Fruit fly (Drosophila melanogaster) whole organism, embryonic: Measurements from ENCODE around the gene CG8925.

Experiments used
- CG10267 ChIP-seq: fragments of 200-800 bp; sonication (Bioruptor generic); optimal IDR thresholded peaks from 2 replicates; lab custom pipeline; 2018; ENCODE audit warnings: missing biosample characterization, mild to moderate bottlenecking, missing genetic modification characterization, moderate library complexity
- CG12299 ChIP-seq: fragments of 200-800 bp; sonication (Bioruptor generic); optimal IDR thresholded peaks from 2 replicates; lab custom pipeline; 2018; ENCODE audit warnings: missing biosample characterization, mild to moderate bottlenecking, missing genetic modification characterization
- CG12391 ChIP-seq: fragments of 200-800 bp; sonication (Bioruptor generic); optimal IDR thresholded peaks from 3 replicates; lab custom pipeline; 2018; ENCODE audit warnings: missing biosample characterization, mild to moderate bottlenecking, missing genetic modification characterization, moderate library complexity
- CG12659 ChIP-seq: fragments of 200-800 bp; sonication (Bioruptor generic); optimal IDR thresholded peaks from 3 replicates; lab custom pipeline; 2017; ENCODE audit warnings: mild to moderate bottlenecking, missing biosample characterization, missing genetic modification reagents, missing genetic modification characterization
- CG12744 ChIP-seq: fragments of 200-800 bp; sonication (Bioruptor generic); optimal IDR thresholded peaks from 2 replicates; lab custom pipeline; 2016; ENCODE audit warnings: missing biosample characterization, missing genetic modification characterization
- CG17361 ChIP-seq: fragments of 200-800 bp; sonication (Bioruptor generic); IDR thresholded peaks from 3 replicates; pipeline ENCODE4 v1.3.6; 2022; ENCODE audit warnings: missing biosample characterization, missing genetic modification characterization
- CG2199 ChIP-seq: fragments of 200-800 bp; sonication (Bioruptor generic); IDR thresholded peaks from 3 replicates; pipeline ENCODE4 v1.3.6; 2022; ENCODE audit warnings: missing biosample characterization, missing genetic modification characterization
- CG30403 ChIP-seq: fragments of 200-800 bp; sonication (Bioruptor generic); optimal IDR thresholded peaks from 3 replicates; lab custom pipeline; 2016; ENCODE audit warnings: missing biosample characterization, missing genetic modification characterization
- CG33213 ChIP-seq: fragments of 200-800 bp; sonication (Bioruptor generic); optimal IDR thresholded peaks from 3 replicates; lab custom pipeline; 2016; ENCODE audit warnings: missing biosample characterization, missing genetic modification characterization
- CG4328 ChIP-seq: fragments of 200-800 bp; sonication (Bioruptor generic); optimal IDR thresholded peaks from 3 replicates; lab custom pipeline; 2017; ENCODE audit warnings: missing biosample characterization, missing genetic modification reagents, missing genetic modification characterization
- CG4854 ChIP-seq: fragments of 200-800 bp; sonication (Bioruptor generic); optimal IDR thresholded peaks from 2 replicates; lab custom pipeline; 2016; ENCODE audit warnings: missing biosample characterization, missing genetic modification characterization, inconsistent platforms
- CG6654 ChIP-seq: fragments of 200-800 bp; sonication (Bioruptor generic); optimal IDR thresholded peaks from 2 replicates; lab custom pipeline; 2017; ENCODE audit warnings: missing biosample characterization, mild to moderate bottlenecking, missing genetic modification characterization
- CG6765 ChIP-seq: fragments of 200-800 bp; sonication (Bioruptor generic); optimal IDR thresholded peaks from 3 replicates; lab custom pipeline; 2017; ENCODE audit warnings: missing biosample characterization, mild to moderate bottlenecking, missing genetic modification characterization
- CG7745 ChIP-seq: fragments of 200-800 bp; sonication (Bioruptor generic); optimal IDR thresholded peaks from 2 replicates; lab custom pipeline; 2018; ENCODE audit warnings: missing biosample characterization, mild to moderate bottlenecking, missing genetic modification characterization, moderate library complexity
- CG7786 ChIP-seq: fragments of 200-800 bp; sonication (Bioruptor generic); optimal IDR thresholded peaks from 2 replicates; lab custom pipeline; 2016; ENCODE audit warnings: missing biosample characterization, missing genetic modification characterization
- CG7963 ChIP-seq: fragments of 200-800 bp; sonication (Bioruptor generic); IDR thresholded peaks from 3 replicates; pipeline ENCODE4 v1.3.6; 2022; ENCODE audit warnings: missing biosample characterization, missing genetic modification characterization; ENCODE audit not compliant: partially characterized antibody
- CG8290 ChIP-seq, 3 experiments: fragments of 200-800 bp; sonication (Bioruptor generic); optimal IDR thresholded peaks; 2 replicates each; lab custom pipeline; 2016 to 2019; ENCODE audit warnings: missing biosample characterization in 3 of 3, missing genetic modification characterization in 3 of 3, mild to moderate bottlenecking in 2 of 3, moderate library complexity in 1 of 3
- CG9215 ChIP-seq: fragments of 200-800 bp; sonication (Bioruptor generic); IDR thresholded peaks from 2 replicates; pipeline ENCODE4 v1.3.6; 2022; ENCODE audit warnings: missing biosample characterization, missing genetic modification characterization
- D19B ChIP-seq: fragments of 200-800 bp; sonication (Bioruptor generic); optimal IDR thresholded peaks from 2 replicates; lab custom pipeline; 2017; ENCODE audit warnings: missing biosample characterization, mild to moderate bottlenecking, missing genetic modification characterization
- Dp ChIP-seq: fragments of 200-800 bp; sonication (Bioruptor generic); optimal IDR thresholded peaks from 2 replicates; lab custom pipeline; 2018; ENCODE audit warnings: missing biosample characterization, mild to moderate bottlenecking, missing genetic modification characterization, moderate library complexity
- Eip74EF ChIP-seq, 2 experiments: fragments of 200-800 bp in 1 of 2; fragments of >200 bp in 1 of 2; sonication (Bioruptor generic) in 1 of 2; optimal IDR thresholded peaks; 2 replicates each; lab custom pipeline; 2017 to 2019; ENCODE audit warnings: missing biosample characterization in 2 of 2, missing genetic modification characterization in 2 of 2, mild to moderate bottlenecking in 1 of 2, moderate library complexity in 1 of 2
- HHEX ChIP-seq: fragments of 200-800 bp; sonication (Bioruptor generic); optimal IDR thresholded peaks from 3 replicates; lab custom pipeline; 2017; ENCODE audit warnings: missing biosample characterization, mild to moderate bottlenecking, missing genetic modification characterization, missing genetic modification reagents
- HmgD ChIP-seq: fragments of 200-800 bp; sonication (Bioruptor generic); optimal IDR thresholded peaks from 3 replicates; lab custom pipeline; 2016; ENCODE audit warnings: missing biosample characterization, missing genetic modification characterization
- Hr3 ChIP-seq: fragments of 200-800 bp; sonication (Bioruptor generic); optimal IDR thresholded peaks from 3 replicates; lab custom pipeline; 2016; ENCODE audit warnings: missing biosample characterization, missing genetic modification characterization
- Hsf ChIP-seq: fragments of 200-800 bp; sonication (Bioruptor generic); optimal IDR thresholded peaks from 3 replicates; lab custom pipeline; 2016; ENCODE audit warnings: missing biosample characterization, missing genetic modification characterization
- Mrtf ChIP-seq: fragments of 200-800 bp; sonication (Bioruptor generic); IDR thresholded peaks from 3 replicates; pipeline ENCODE4 v1.3.6; 2022; ENCODE audit warnings: missing biosample characterization, missing genetic modification characterization
- NC2α ChIP-seq: fragments of 200-800 bp; sonication (Bioruptor generic); optimal IDR thresholded peaks from 2 replicates; lab custom pipeline; 2016; ENCODE audit warnings: missing biosample characterization, missing genetic modification characterization
- PHDP ChIP-seq: fragments of 200-800 bp; sonication (Bioruptor generic); optimal IDR thresholded peaks from 3 replicates; lab custom pipeline; 2018; ENCODE audit warnings: missing biosample characterization, mild to moderate bottlenecking, missing genetic modification characterization, moderate library complexity
- cg ChIP-seq: fragments of 200-800 bp; sonication (Bioruptor generic); optimal IDR thresholded peaks from 3 replicates; lab custom pipeline; 2019; ENCODE audit warnings: missing biosample characterization, mild to moderate bottlenecking, missing genetic modification characterization, moderate library complexity
- ci ChIP-seq: fragments of 200-800 bp; sonication (Bioruptor generic); IDR thresholded peaks from 3 replicates; pipeline ENCODE4 v1.3.6; 2022; ENCODE audit warnings: missing biosample characterization, missing genetic modification characterization
- corto ChIP-seq: fragments of 200-800 bp; sonication (Bioruptor generic); optimal IDR thresholded peaks from 2 replicates; lab custom pipeline; 2016; ENCODE audit warnings: missing biosample characterization, mild to moderate bottlenecking, missing genetic modification characterization, moderate library complexity
- danr ChIP-seq: fragments of 200-800 bp; sonication (Bioruptor generic); IDR thresholded peaks from 2 replicates; pipeline ENCODE4 v1.3.6; 2022; ENCODE audit warnings: missing biosample characterization, missing genetic modification characterization
- dati ChIP-seq: fragments of 200-800 bp; sonication (Bioruptor generic); IDR thresholded peaks from 2 replicates; pipeline ENCODE4 v1.3.6; 2022; ENCODE audit warnings: missing biosample characterization, missing genetic modification characterization
- fd96Cb ChIP-seq: fragments of 200-800 bp; sonication (Bioruptor generic); optimal IDR thresholded peaks from 2 replicates; lab custom pipeline; 2018; ENCODE audit warnings: missing biosample characterization, mild to moderate bottlenecking, missing genetic modification characterization, moderate library complexity
- grn ChIP-seq: fragments of 200-800 bp; sonication (Bioruptor generic); optimal IDR thresholded peaks from 3 replicates; lab custom pipeline; 2017; ENCODE audit warnings: missing biosample characterization, missing genetic modification characterization
- gsb-n ChIP-seq: fragments of 200-800 bp; sonication (Bioruptor generic); optimal IDR thresholded peaks from 3 replicates; lab custom pipeline; 2018; ENCODE audit warnings: missing biosample characterization, mild to moderate bottlenecking, missing genetic modification characterization
- kah ChIP-seq: fragments of 200-800 bp; sonication (Bioruptor generic); optimal IDR thresholded peaks from 2 replicates; lab custom pipeline; 2018; ENCODE audit warnings: missing biosample characterization, mild to moderate bottlenecking, missing genetic modification characterization
- lbe ChIP-seq: fragments of 200-800 bp; sonication (Bioruptor generic); optimal IDR thresholded peaks from 2 replicates; lab custom pipeline; 2016; ENCODE audit warnings: missing biosample characterization, mild to moderate bottlenecking, missing genetic modification characterization
- nau ChIP-seq: fragments of 200-800 bp; sonication (Bioruptor generic); optimal IDR thresholded peaks from 3 replicates; lab custom pipeline; 2017; ENCODE audit warnings: missing biosample characterization, mild to moderate bottlenecking, missing genetic modification characterization, missing genetic modification reagents
- nom ChIP-seq: fragments of 200-800 bp; sonication (Bioruptor generic); optimal IDR thresholded peaks from 2 replicates; lab custom pipeline; 2017; ENCODE audit warnings: missing biosample characterization, missing genetic modification characterization, mild to moderate bottlenecking, moderate library complexity, missing genetic modification reagents
- org-1 ChIP-seq: fragments of 200-800 bp; sonication (Bioruptor generic); optimal IDR thresholded peaks from 2 replicates; lab custom pipeline; 2017; ENCODE audit warnings: missing biosample characterization, missing genetic modification characterization
- sc ChIP-seq, 3 experiments: fragments of >200 bp in 2 of 3; fragments of 200-800 bp in 1 of 3; sonication (Bioruptor generic) in 1 of 3; optimal IDR thresholded peaks; 2 replicates in 2 of 3; 3 replicates in 1 of 3; lab custom pipeline; 2017; ENCODE audit warnings: mild to moderate bottlenecking in 1 of 3, missing biosample characterization in 1 of 3, missing genetic modification characterization in 1 of 3, missing genetic modification reagents in 1 of 3
- scrt ChIP-seq: fragments of 200-800 bp; sonication (Bioruptor generic); optimal IDR thresholded peaks from 2 replicates; lab custom pipeline; 2018; ENCODE audit warnings: missing biosample characterization, mild to moderate bottlenecking, missing genetic modification characterization, moderate library complexity
- toy ChIP-seq: fragments of 200-800 bp; sonication (Bioruptor generic); IDR thresholded peaks from 2 replicates; pipeline ENCODE4 v1.3.6; 2022; ENCODE audit warnings: missing biosample characterization, missing genetic modification characterization
- zf30C ChIP-seq: fragments of 200-800 bp; sonication (Bioruptor generic); optimal IDR thresholded peaks from 3 replicates; lab custom pipeline; 2018; ENCODE audit warnings: missing biosample characterization, mild to moderate bottlenecking, missing genetic modification characterization
- zfh2 ChIP-seq: fragments of 200-800 bp; sonication (Bioruptor generic); optimal IDR thresholded peaks from 2 replicates; lab custom pipeline; 2016; ENCODE audit warnings: missing biosample characterization, missing genetic modification characterization

Gene CG8925

dm6 chr3R:16221359-16222299 lies 49.8 kb downstream of the CG8925 start (continued):
- TF ChIP-seq CG12391 (tag; lab: Kevin White, UChicago) (peak; percentile 95), CG12299 (tag; lab: Kevin White, UChicago) (peak; percentile 75), Hsf (GFP tag; lab: Kevin White, UChicago) (peak; percentile 46), PHDP (peak; percentile 89), Dp (GFP tag; lab: Kevin White, UChicago) (no peak), D19B (peak; percentile 88), lbe (GFP tag; lab: Kevin White, UChicago) (peak; percentile 13), CG30403 (peak; percentile 95), org-1 (GFP tag; lab: Kevin White, UChicago) (peak; percentile 88), HmgD (GFP tag; lab: Kevin White, UChicago) (peak; percentile 28), zf30C (GFP tag; lab: Kevin White, UChicago) (no peak), CG4328 (peak; percentile 93), NC2α (GFP tag; lab: Kevin White, UChicago) (no peak), Mrtf (GFP tag; lab: Robert Waterston, UW) (peak; percentile 71), nom (GFP tag; lab: Kevin White, UChicago) (peak; percentile 66), Eip74EF (GFP tag; optimal IDR thresholded peaks at IDR 0.05; lab: Kevin White, UChicago) (peak in 1 of 2 experiments; percentile 92), dati (GFP tag; lab: Robert Waterston, UW) (peak; percentile 61), fd96Cb (tag; lab: Kevin White, UChicago) (peak; percentile 93), CG12744 (GFP tag; lab: Kevin White, UChicago) (no peak), sc (optimal IDR thresholded peaks at IDR 0.05; lab: Kevin White, UChicago) (no peak), sc (GFP tag; optimal IDR thresholded peaks at IDR 0.05; lab: Kevin White, UChicago) (peak; percentile 96), zfh2 (GFP tag; lab: Kevin White, UChicago) (peak; percentile 30), grn (peak; percentile 87), gsb-n (tag; lab: Kevin White, UChicago) (peak; percentile 90), CG4854 (peak; percentile 12), CG7745 (tag; lab: Kevin White, UChicago) (no peak), CG9215 (GFP tag; lab: Robert Waterston, UW) (peak; percentile 77), cg (GFP tag; lab: Kevin White, UChicago) (peak; percentile 99), nau (GFP tag; lab: Kevin White, UChicago) (peak; percentile 61), kah (GFP tag; lab: Kevin White, UChicago) (peak; percentile 69), HHEX (GFP tag; lab: Kevin White, UChicago) (peak; percentile 88), CG10267 (tag; lab: Kevin White, UChicago) (peak; percentile 86), scrt (GFP tag; lab: Kevin White, UChicago) (peak; percentile 70), CG12659 (GFP tag; lab: Kevin White, UChicago) (peak; percentile 96), CG6765 (GFP tag; lab: Kevin White, UChicago) (peak; percentile 91), danr (GFP tag; lab: Robert Waterston, UW) (no peak), CG2199 (GFP tag; lab: Robert Waterston, UW) (peak; percentile 17; the same call in 1 of the 3 replicates), CG6654 (GFP tag; lab: Kevin White, UChicago) (peak; percentile 90), Hr3 (GFP tag; lab: Kevin White, UChicago) (peak; percentile 95), toy (GFP tag; lab: Robert Waterston, UW) (peak; percentile 33; the same call in 1 of the 2 replicates), CG7786 (GFP tag; lab: Kevin White, UChicago) (no peak), ci (GFP tag; lab: Robert Waterston, UW) (peak; percentile 61; the same call in 2 of the 3 replicates), CG33213 (GFP tag; lab: Kevin White, UChicago) (no peak), CG8290 (GFP tag; optimal IDR thresholded peaks at IDR 0.05; lab: Kevin White, UChicago) (peak; percentile 44), CG8290 (tag; optimal IDR thresholded peaks at IDR 0.05; lab: Kevin White, UChicago) (peak in 1 of 2 experiments; percentile 64), CG7963 (GFP tag; lab: Robert Waterston, UW) (no peak), CG17361 (GFP tag; lab: Robert Waterston, UW) (peak; percentile 99), corto (peak; percentile 50)
